Fruit fly (Drosophila melanogaster) whole organism, wandering third instar larva: Measurements from ENCODE around the gene Mgat2.

ENCODE experiments used
- CG9705 ChIP-seq: fragments of 200-800 bp; sonication (Bioruptor generic); optimal IDR thresholded peaks from 2 replicates; lab custom pipeline; 2018; ENCODE audit warnings: missing biosample characterization, mild to moderate bottlenecking, missing genetic modification characterization
- Dif ChIP-seq: fragments of 200-275, 200-300 bp; sonication (Bioruptor generic); optimal IDR thresholded peaks from 2 replicates; lab custom pipeline; 2018; ENCODE audit warnings: missing biosample characterization, missing genetic modification characterization; ENCODE audit not compliant: partially characterized antibody
- Hnf4 ChIP-seq: fragments of 200-800 bp; sonication (Bioruptor generic); optimal IDR thresholded peaks from 2 replicates; lab custom pipeline; 2016; ENCODE audit warnings: missing biosample characterization, mild to moderate bottlenecking, missing genetic modification characterization
- OdsH ChIP-seq: fragments of 200-800 bp; sonication (Bioruptor generic); optimal IDR thresholded peaks from 2 replicates; lab custom pipeline; 2016; ENCODE audit warnings: missing biosample characterization, mild to moderate bottlenecking, missing genetic modification characterization
- dl ChIP-seq, 2 experiments: fragments of 175-275, 200-275 bp in 1 of 2; fragments of 200-275 bp in 1 of 2; sonication (Bioruptor generic); optimal IDR thresholded peaks; lab custom pipeline; 2018; ENCODE audit warnings: mild to moderate bottlenecking in 2 of 2, missing biosample characterization in 2 of 2, missing genetic modification characterization in 2 of 2, moderate library complexity in 2 of 2; ENCODE audit not compliant: partially characterized antibody in 2 of 2, insufficient read depth in 1 of 2
- dmrt93B ChIP-seq: fragments of 200-800 bp; sonication (Bioruptor generic); optimal IDR thresholded peaks from 2 replicates; lab custom pipeline; 2018; ENCODE audit warnings: missing biosample characterization, mild to moderate bottlenecking, missing genetic modification characterization
- fru ChIP-seq: fragments of 200-800 bp; sonication (Bioruptor generic); optimal IDR thresholded peaks from 3 replicates; lab custom pipeline; 2016; ENCODE audit warnings: missing biosample characterization, mild to moderate bottlenecking, missing genetic modification characterization
- h ChIP-seq: fragments of 200-800 bp; sonication (Bioruptor generic); optimal IDR thresholded peaks from 3 replicates; lab custom pipeline; 2016; ENCODE audit warnings: missing biosample characterization, mild to moderate bottlenecking, missing genetic modification characterization
- jim ChIP-seq: fragments of 175-275, 200-325 bp; sonication (Bioruptor generic); optimal IDR thresholded peaks from 2 replicates; lab custom pipeline; 2016; ENCODE audit warnings: missing biosample characterization, mild to moderate bottlenecking, missing genetic modification characterization
- pan ChIP-seq: fragments of >200 bp; optimal IDR thresholded peaks from 2 replicates; lab custom pipeline; 2017
- psq ChIP-seq: fragments of 200-800 bp; sonication (Bioruptor generic); optimal IDR thresholded peaks from 3 replicates; lab custom pipeline; 2017; ENCODE audit warnings: missing biosample characterization, mild to moderate bottlenecking, missing genetic modification characterization, moderate library complexity
- woc ChIP-seq: sonication (Bioruptor generic); optimal IDR thresholded peaks from 2 replicates; lab custom pipeline; 2016; ENCODE audit warnings: missing biosample characterization, mild to moderate bottlenecking, missing genetic modification characterization

DNA sequence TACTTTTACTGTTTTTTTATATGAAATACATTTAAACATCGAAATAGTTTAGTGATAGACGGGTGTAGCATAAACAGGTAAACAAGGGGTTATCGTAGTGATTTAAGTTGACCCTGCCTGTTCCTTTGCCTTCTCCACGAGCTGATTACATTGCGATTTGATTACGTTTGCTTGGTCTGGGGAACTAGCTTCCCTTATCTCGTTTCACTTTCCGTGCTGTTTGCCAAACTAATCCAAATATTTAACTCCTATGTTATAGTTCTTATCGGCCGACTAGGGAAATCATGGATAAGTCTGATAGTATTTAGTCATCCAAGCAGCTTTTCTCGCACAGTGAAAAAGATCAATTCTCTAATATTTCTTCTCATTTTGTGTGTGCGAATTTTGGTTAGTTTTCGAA is 40.0 kb upstream of the Mgat2 start:
- TF ChIP-seq pan: no peak
- no peak for TF ChIP-seq woc (GFP tag; lab: Kevin White, UChicago)
- no peak for TF ChIP-seq Hnf4 (GFP tag; lab: Kevin White, UChicago)
- TF ChIP-seq dmrt93B (GFP tag; lab: Kevin White, UChicago): no peak
- TF ChIP-seq psq (GFP tag; lab: Kevin White, UChicago): no peak
- TF ChIP-seq Dif (GFP tag; lab: Kevin White, UChicago): no peak
- no peak for TF ChIP-seq h (GFP tag; lab: Kevin White, UChicago)
- no peak for TF ChIP-seq fru
- no peak for TF ChIP-seq OdsH (GFP tag; lab: Kevin White, UChicago)
- no peak for TF ChIP-seq jim
- TF ChIP-seq CG9705 (GFP tag; lab: Kevin White, UChicago): no peak
- TF ChIP-seq dl (GFP tag; optimal IDR thresholded peaks at IDR 0.05; lab: Kevin White, UChicago; ENCODE audit: insufficient read depth in 1 of 2, partially characterized antibody in 2 of 2): no peak
